Fruit fly (Drosophila melanogaster) whole organism, embryonic: Measurements from ENCODE around the gene Hsp67Ba.
A peak's percentile ranks its signal among the peaks of the same experiment; 100 is the strongest.

ENCODE experiments used
- Abd-B ChIP-seq: fragments of 200-800 bp; sonication (Bioruptor generic); optimal IDR thresholded peaks from 2 replicates; lab custom pipeline; 2018; ENCODE audit warnings: missing biosample characterization, mild to moderate bottlenecking, missing genetic modification characterization, moderate library complexity
- Aef1 ChIP-seq: fragments of 200-800 bp; sonication (Bioruptor generic); IDR thresholded peaks from 3 replicates; pipeline ENCODE4 v1.3.6; 2022; ENCODE audit warnings: missing biosample characterization, missing genetic modification characterization
- Awh ChIP-seq: fragments of 200-800 bp; sonication (Bioruptor generic); IDR thresholded peaks from 2 replicates; pipeline ENCODE4, ENCODE4 v1.3.6; 2022; ENCODE audit warnings: missing biosample characterization, missing genetic modification characterization
- CG10147 ChIP-seq: fragments of 200-800 bp; sonication (Bioruptor generic); optimal IDR thresholded peaks from 2 replicates; lab custom pipeline; 2019; ENCODE audit warnings: missing biosample characterization, mild to moderate bottlenecking, missing genetic modification characterization, moderate library complexity
- CG11456 ChIP-seq: fragments of 200-800 bp; sonication (Bioruptor generic); IDR thresholded peaks from 3 replicates; pipeline ENCODE4 v1.3.6; 2022; ENCODE audit warnings: missing biosample characterization, missing genetic modification characterization
- CG11504 ChIP-seq: fragments of 200-800 bp; sonication (Bioruptor generic); optimal IDR thresholded peaks from 3 replicates; lab custom pipeline; 2019; ENCODE audit warnings: missing biosample characterization, mild to moderate bottlenecking, missing genetic modification characterization, moderate library complexity
- CG15269 ChIP-seq: fragments of 200-800 bp; sonication (Bioruptor generic); optimal IDR thresholded peaks from 2 replicates; lab custom pipeline; 2018; ENCODE audit warnings: missing biosample characterization, mild to moderate bottlenecking, missing genetic modification characterization, moderate library complexity
- CG1529 ChIP-seq: fragments of 200-800 bp; sonication (Bioruptor generic); optimal IDR thresholded peaks from 3 replicates; lab custom pipeline; 2018; ENCODE audit warnings: missing biosample characterization, missing genetic modification characterization
- CG32767 ChIP-seq: fragments of 200-800 bp; sonication (Bioruptor generic); IDR thresholded peaks from 2 replicates; pipeline ENCODE4 v1.3.6; 2022; ENCODE audit warnings: missing biosample characterization, missing genetic modification characterization
- CG3407 ChIP-seq: fragments of 200-800 bp; sonication (Bioruptor generic); optimal IDR thresholded peaks from 2 replicates; lab custom pipeline; 2018; ENCODE audit warnings: missing biosample characterization, mild to moderate bottlenecking, missing genetic modification characterization
- CG6254 ChIP-seq: fragments of 200-800 bp; sonication (Bioruptor generic); optimal IDR thresholded peaks from 3 replicates; lab custom pipeline; 2017; ENCODE audit warnings: mild to moderate bottlenecking, missing biosample characterization, missing genetic modification reagents, missing genetic modification characterization
- CG8359 ChIP-seq: fragments of 200-800 bp; sonication (Bioruptor generic); optimal IDR thresholded peaks from 2 replicates; lab custom pipeline; 2017; ENCODE audit warnings: missing biosample characterization, mild to moderate bottlenecking, missing genetic modification characterization, borderline replicate concordance
- CG8388 ChIP-seq: fragments of 200-800 bp; sonication (Bioruptor generic); optimal IDR thresholded peaks from 2 replicates; lab custom pipeline; 2019; ENCODE audit warnings: missing biosample characterization, mild to moderate bottlenecking, missing genetic modification characterization, moderate library complexity
- CHES-1-like ChIP-seq: fragments of 200-800 bp; sonication (Bioruptor generic); optimal IDR thresholded peaks from 2 replicates; lab custom pipeline; 2016; ENCODE audit warnings: missing biosample characterization, missing genetic modification characterization
- Camta ChIP-seq: fragments of 200-800 bp; sonication (Bioruptor generic); optimal IDR thresholded peaks from 2 replicates; lab custom pipeline; 2016; ENCODE audit warnings: missing biosample characterization, missing genetic modification characterization
- Dip3 ChIP-seq: fragments of 200-800 bp; sonication (Bioruptor generic); optimal IDR thresholded peaks from 3 replicates; lab custom pipeline; 2016; ENCODE audit warnings: missing biosample characterization, missing genetic modification characterization
- Doc3 ChIP-seq: fragments of 200-800 bp; sonication (Bioruptor generic); IDR thresholded peaks from 3 replicates; pipeline ENCODE4 v1.3.6; 2022; ENCODE audit warnings: missing biosample characterization, missing genetic modification characterization; ENCODE audit not compliant: partially characterized antibody
- E2f2 ChIP-seq: fragments of 200-800 bp; sonication (Bioruptor generic); IDR thresholded peaks from 2 replicates; pipeline ENCODE4 v1.3.6; 2022; ENCODE audit warnings: missing biosample characterization, missing genetic modification characterization
- ERR ChIP-seq: fragments of 200-800 bp; sonication (Bioruptor generic); optimal IDR thresholded peaks from 2 replicates; lab custom pipeline; 2016; ENCODE audit warnings: missing biosample characterization, missing genetic modification characterization
- HmgZ ChIP-seq: fragments of 200-800 bp; sonication (Bioruptor generic); optimal IDR thresholded peaks from 2 replicates; lab custom pipeline; 2018; ENCODE audit warnings: missing biosample characterization, mild to moderate bottlenecking, missing genetic modification characterization
- Hmr ChIP-seq: fragments of 200-800 bp; sonication (Bioruptor generic); optimal IDR thresholded peaks from 3 replicates; lab custom pipeline; 2017; ENCODE audit warnings: mild to moderate bottlenecking, missing biosample characterization, missing genetic modification reagents, missing genetic modification characterization
- Hr51 ChIP-seq, 2 experiments: fragments of 200-800 bp; sonication (Bioruptor generic); optimal IDR thresholded peaks; 2 replicates in 1 of 2; 3 replicates in 1 of 2; lab custom pipeline; 2016 to 2018; ENCODE audit warnings: missing biosample characterization in 2 of 2, missing genetic modification characterization in 2 of 2, mild to moderate bottlenecking in 1 of 2, moderate library complexity in 1 of 2
- Kr ChIP-seq: fragments of 200-800 bp; sonication (Bioruptor generic); optimal IDR thresholded peaks from 2 replicates; lab custom pipeline; 2017; ENCODE audit warnings: missing biosample characterization, mild to moderate bottlenecking, missing genetic modification characterization
- Nf-YA ChIP-seq: fragments of 200-800 bp; sonication (Bioruptor generic); IDR thresholded peaks from 2 replicates; pipeline ENCODE4 v1.3.6; 2022; ENCODE audit warnings: missing biosample characterization, missing genetic modification characterization
- Ptx1 ChIP-seq: fragments of 200-800 bp; sonication (Bioruptor generic); IDR thresholded peaks from 2 replicates; pipeline ENCODE4 v1.3.6; 2022; ENCODE audit warnings: missing biosample characterization, missing genetic modification characterization
- Ravus ChIP-seq: fragments of 200-800 bp; sonication (Bioruptor generic); IDR thresholded peaks from 2 replicates; pipeline ENCODE4 v1.3.6; 2022; ENCODE audit warnings: missing biosample characterization, missing genetic modification characterization
- aop ChIP-seq: fragments of 200-800 bp; sonication (Bioruptor generic); IDR thresholded peaks from 2 replicates; pipeline ENCODE4 v1.3.6; 2022; ENCODE audit warnings: missing biosample characterization, missing genetic modification characterization
- ara ChIP-seq: fragments of 200-800 bp; sonication (Bioruptor generic); IDR thresholded peaks from 2 replicates; pipeline ENCODE4 v1.3.6; 2022; ENCODE audit warnings: missing biosample characterization, missing genetic modification characterization
- bigmax ChIP-seq: fragments of 200-800 bp; sonication (Bioruptor generic); optimal IDR thresholded peaks from 2 replicates; lab custom pipeline; 2018; ENCODE audit warnings: missing biosample characterization, mild to moderate bottlenecking, missing genetic modification characterization
- en ChIP-seq: fragments of 200-800 bp; sonication (Bioruptor generic); optimal IDR thresholded peaks from 2 replicates; lab custom pipeline; 2016; ENCODE audit warnings: missing biosample characterization, missing genetic modification characterization
- eve ChIP-seq, 2 experiments: fragments of >200 bp; optimal IDR thresholded peaks; 2 replicates each; lab custom pipeline; 2017; ENCODE audit warnings: missing biosample characterization in 2 of 2, missing genetic modification characterization in 2 of 2
- fd102C ChIP-seq: fragments of 200-800 bp; sonication (Bioruptor generic); optimal IDR thresholded peaks from 2 replicates; lab custom pipeline; 2018; ENCODE audit warnings: missing biosample characterization, mild to moderate bottlenecking, missing genetic modification characterization, moderate library complexity
- gcm ChIP-seq: fragments of 200-800 bp; sonication (Bioruptor generic); optimal IDR thresholded peaks from 2 replicates; lab custom pipeline; 2019; ENCODE audit warnings: missing biosample characterization, mild to moderate bottlenecking, missing genetic modification characterization, moderate library complexity
- gcm2 ChIP-seq: fragments of 200-800 bp; sonication (Bioruptor generic); optimal IDR thresholded peaks from 2 replicates; lab custom pipeline; 2016; ENCODE audit warnings: missing biosample characterization, missing genetic modification characterization
- h ChIP-seq: fragments of >200 bp; optimal IDR thresholded peaks from 2 replicates; lab custom pipeline; 2017
- hth ChIP-seq: fragments of >200 bp; optimal IDR thresholded peaks from 2 replicates; lab custom pipeline; 2017; ENCODE audit warnings: inconsistent platforms
- inv ChIP-seq: fragments of 200-800 bp; sonication (Bioruptor generic); IDR thresholded peaks from 2 replicates; pipeline ENCODE4 v1.3.6; 2022; ENCODE audit warnings: missing biosample characterization, missing genetic modification characterization; ENCODE audit not compliant: partially characterized antibody
- mld ChIP-seq: fragments of 200-800 bp; sonication (Bioruptor generic); IDR thresholded peaks from 3 replicates; pipeline ENCODE4 v1.3.6; 2022; ENCODE audit warnings: missing biosample characterization, missing genetic modification characterization; ENCODE audit not compliant: partially characterized antibody
- oc ChIP-seq: fragments of 200-800 bp; sonication (Bioruptor generic); optimal IDR thresholded peaks from 2 replicates; lab custom pipeline; 2018; ENCODE audit warnings: missing biosample characterization, mild to moderate bottlenecking, missing genetic modification characterization, moderate library complexity
- pfk ChIP-seq: fragments of 200-800 bp; sonication (Bioruptor generic); optimal IDR thresholded peaks from 2 replicates; lab custom pipeline; 2018; ENCODE audit warnings: missing biosample characterization, mild to moderate bottlenecking, missing genetic modification characterization, moderate library complexity
- psq ChIP-seq: fragments of 200-800 bp; sonication (Bioruptor generic); optimal IDR thresholded peaks from 2 replicates; lab custom pipeline; 2017; ENCODE audit warnings: missing biosample characterization, missing genetic modification characterization
- row ChIP-seq: fragments of 200-800 bp; sonication (Bioruptor generic); IDR thresholded peaks from 3 replicates; pipeline ENCODE4 v1.3.6; 2022; ENCODE audit warnings: missing biosample characterization, missing genetic modification characterization
- sens ChIP-seq: fragments of 200-800 bp; sonication (Bioruptor generic); peaks from one replicate; lab custom pipeline; 2016; ENCODE audit warnings: missing biosample characterization, missing genetic modification characterization
- sim ChIP-seq: fragments of 200-800 bp; sonication (Bioruptor generic); IDR thresholded peaks from 2 replicates; pipeline ENCODE4 v1.3.6; 2022; ENCODE audit warnings: missing biosample characterization, missing genetic modification characterization
- slp2 ChIP-seq: fragments of 200-800 bp; sonication (Bioruptor generic); optimal IDR thresholded peaks from 2 replicates; lab custom pipeline; 2016; ENCODE audit warnings: missing biosample characterization, missing genetic modification characterization
- so ChIP-seq: fragments of 200-800 bp; sonication (Bioruptor generic); IDR thresholded peaks from 3 replicates; pipeline ENCODE4 v1.3.6; 2022; ENCODE audit warnings: missing biosample characterization, missing genetic modification characterization
- tin ChIP-seq: fragments of 200-800 bp; sonication (Bioruptor generic); optimal IDR thresholded peaks from 3 replicates; lab custom pipeline; 2016; ENCODE audit warnings: missing biosample characterization, missing genetic modification characterization
- trem ChIP-seq: fragments of 200-800 bp; optimal IDR thresholded peaks from 3 replicates; lab custom pipeline; 2019; ENCODE audit warnings: missing biosample characterization, mild to moderate bottlenecking, missing genetic modification characterization, moderate library complexity
- vnd ChIP-seq: fragments of 200-800 bp; sonication (Bioruptor generic); IDR thresholded peaks from 3 replicates; pipeline ENCODE4 v1.3.6; 2022; ENCODE audit warnings: missing biosample characterization, missing genetic modification characterization; ENCODE audit not compliant: partially characterized antibody
- wdn ChIP-seq: fragments of 200-800 bp; sonication (Bioruptor generic); IDR thresholded peaks from 2 replicates; pipeline ENCODE4 v1.3.6; 2022; ENCODE audit warnings: missing biosample characterization, missing genetic modification characterization

Hsp67Ba gene

DNA sequence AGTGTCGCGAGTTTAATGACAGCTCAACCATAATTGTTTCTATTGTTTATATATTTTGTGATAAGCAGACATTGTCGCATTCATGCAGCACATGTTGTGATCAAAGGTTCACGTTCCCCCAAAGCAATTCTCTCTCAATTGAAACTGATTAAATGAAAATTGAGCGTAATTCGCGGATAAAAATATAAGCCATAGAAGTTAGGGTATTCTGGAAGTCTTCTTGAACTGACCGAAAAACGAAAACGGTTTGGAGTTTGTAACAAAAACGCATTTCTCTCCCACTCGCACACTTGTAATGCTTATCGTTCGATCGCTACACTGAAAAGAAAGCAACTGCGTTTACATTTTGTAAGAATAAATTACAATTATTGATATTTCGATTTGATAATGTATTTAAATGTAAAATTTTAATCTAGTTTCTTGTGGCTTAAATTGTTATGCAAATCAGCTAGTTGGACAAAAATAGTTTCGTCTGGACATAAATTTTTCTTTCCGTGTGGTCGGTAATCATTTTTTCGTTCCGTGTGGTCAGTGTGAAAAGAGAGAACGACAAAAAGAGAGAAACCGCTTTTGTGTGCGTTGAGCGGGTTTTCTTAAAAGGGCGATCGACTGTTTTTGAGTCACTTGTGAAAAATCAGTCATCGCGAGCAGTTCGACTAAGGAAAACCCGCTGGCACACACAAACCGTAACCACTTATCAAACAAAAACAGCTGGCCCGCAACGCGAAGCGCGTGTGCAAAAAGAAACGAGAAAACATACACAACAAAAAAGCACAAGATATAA lies 43.5 kb upstream of the Hsp67Ba start, which contains the start of gene aay (continued):
- TF ChIP-seq Dip3 (GFP tag; lab: Kevin White, UChicago) (peak; percentile 98), pfk (GFP tag; lab: Kevin White, UChicago) (peak; percentile 50), vnd (GFP tag; lab: Robert Waterston, UW) (no peak), sens (GFP tag; lab: Kevin White, UChicago) (peak; percentile 100), Camta (GFP tag; lab: Kevin White, UChicago) (peak; percentile 98), Hmr (GFP tag; lab: Kevin White, UChicago) (peak; percentile 99), CHES-1-like (GFP tag; lab: Kevin White, UChicago) (peak; percentile 97), fd102C (GFP tag; lab: Kevin White, UChicago) (peak; percentile 98), CG32767 (GFP tag; lab: Robert Waterston, UW) (peak; percentile 96), hth (lab: Kevin White, UChicago) (no peak), sim (GFP tag; lab: Robert Waterston, UW) (peak; percentile 96), Ptx1 (GFP tag; lab: Robert Waterston, UW) (peak; percentile 99), CG6254 (GFP tag; lab: Kevin White, UChicago) (peak; percentile 97), bigmax (peak; percentile 82), CG3407 (GFP tag; lab: Kevin White, UChicago) (peak; percentile 98), CG11504 (peak; percentile 98), slp2 (GFP tag; lab: Kevin White, UChicago) (peak; percentile 98), CG10147 (GFP tag; lab: Kevin White, UChicago) (peak; percentile 99), Hr51 (GFP tag; optimal IDR thresholded peaks at IDR 0.05; lab: Kevin White, UChicago) (peak; percentile 98 to 99), eve (GFP tag; optimal IDR thresholded peaks at IDR 0.05; lab: Kevin White, UChicago) (peak; percentile 88 to 99), gcm2 (GFP tag; lab: Kevin White, UChicago) (peak; percentile 97), E2f2 (GFP tag; lab: Robert Waterston, UW) (peak; percentile 87), tin (GFP tag; lab: Kevin White, UChicago) (peak; percentile 98), Doc3 (GFP tag; lab: Robert Waterston, UW) (no peak), CG8388 (GFP tag; lab: Kevin White, UChicago) (peak; percentile 99), Abd-B (GFP tag; lab: Kevin White, UChicago) (peak; percentile 99), HmgZ (tag; lab: Kevin White, UChicago) (peak; percentile 99), en (GFP tag; lab: Kevin White, UChicago) (peak; percentile 94), CG8359 (GFP tag; lab: Kevin White, UChicago) (peak; percentile 95), so (GFP tag; lab: Robert Waterston, UW) (peak; percentile 98), Kr (GFP tag; lab: Kevin White, UChicago) (peak; percentile 75), inv (no peak), gcm (GFP tag; lab: Kevin White, UChicago) (peak; percentile 100), Nf-YA (GFP tag; lab: Robert Waterston, UW) (peak; percentile 97), oc (tag; lab: Kevin White, UChicago) (peak; percentile 99), mld (no peak), psq (GFP tag; lab: Kevin White, UChicago) (peak; percentile 96), Aef1 (GFP tag; lab: Robert Waterston, UW) (peak; percentile 98), row (peak; percentile 99), CG1529 (GFP tag; lab: Kevin White, UChicago) (peak; percentile 99), ara (GFP tag; lab: Robert Waterston, UW) (peak; percentile 98), ERR (GFP tag; lab: Kevin White, UChicago) (peak; percentile 96), CG11456 (GFP tag; lab: Robert Waterston, UW) (peak; percentile 98), aop (GFP tag; lab: Robert Waterston, UW) (peak; percentile 84), Awh (GFP tag; lab: Robert Waterston, UW) (peak; percentile 97), trem (peak; percentile 97), wdn (GFP tag; lab: Robert Waterston, UW) (peak; percentile 95), h (lab: Kevin White, UChicago) (no peak), CG15269 (tag; lab: Kevin White, UChicago) (peak; percentile 99), Ravus (GFP tag; lab: Robert Waterston, UW) (peak; percentile 96)
